Worm (Caenorhabditis elegans) whole organism, L4 larva: Measurements from ENCODE around the gene dpy-9.

Experiments used
- R02D3.7 ChIP-seq: fragments of 150-350 bp; sonication (generic microtip); optimal IDR thresholded peaks from 3 replicates; lab custom pipeline; 2014; ENCODE audit warnings: missing biosample characterization, missing genetic modification characterization
- T20F7.1 ChIP-seq: fragments of 200-800 bp; sonication (Bioruptor generic); optimal IDR thresholded peaks from 2 replicates; lab custom pipeline; 2018; ENCODE audit warnings: mild to moderate bottlenecking, missing genetic modification characterization, missing compliant biosample characterization
- T26A8.4 ChIP-seq: fragments of 200-800 bp; sonication (Bioruptor generic); IDR thresholded peaks from 2 replicates; pipeline ENCODE4 v1.3.6; 2022; ENCODE audit warnings: missing genetic modification characterization, missing compliant biosample characterization
- Y105C5A.15 ChIP-seq: fragments of 200-800 bp; sonication (Bioruptor generic); IDR thresholded peaks from 2 replicates; pipeline ENCODE4 v1.3.6; 2022; ENCODE audit warnings: missing genetic modification characterization, missing compliant biosample characterization
- Y5F2A.4 ChIP-seq: fragments of 200-800 bp; sonication (Bioruptor generic); optimal IDR thresholded peaks from 2 replicates; lab custom pipeline; 2018; ENCODE audit warnings: mild to moderate bottlenecking, missing genetic modification characterization, missing compliant biosample characterization
- Y75B8A.6 ChIP-seq: fragments of 200-800 bp; sonication (Bioruptor generic); IDR thresholded peaks from 2 replicates; pipeline ENCODE4 v1.3.6; 2022; ENCODE audit warnings: missing genetic modification reagents, missing genetic modification characterization, missing compliant biosample characterization
- ZK337.2 ChIP-seq: fragments of 200-800 bp; sonication (Bioruptor generic); IDR thresholded peaks from 2 replicates; pipeline ENCODE4 v1.3.6; 2022; ENCODE audit warnings: missing genetic modification reagents, missing genetic modification characterization, missing compliant biosample characterization
- aly-2 ChIP-seq: sonication (generic microtip); optimal IDR thresholded peaks from 2 replicates; lab custom pipeline; 2018; ENCODE audit warnings: missing biosample characterization, missing genetic modification characterization
- arid-1 ChIP-seq: fragments of 200-800 bp; sonication (Bioruptor generic); conservative IDR thresholded peaks from 2 replicates; pipeline ENCODE4 v1.3.6; 2022; ENCODE audit warnings: missing genetic modification reagents, missing genetic modification characterization, missing compliant biosample characterization
- ceh-20 ChIP-seq: fragments of 200-800 bp; sonication (Bioruptor generic); IDR thresholded peaks from 2 replicates; pipeline ENCODE4 v1.3.6; 2022; ENCODE audit warnings: missing genetic modification reagents, missing genetic modification characterization, missing compliant biosample characterization
- ceh-28 ChIP-seq: fragments of 150-350 bp; optimal IDR thresholded peaks from 2 replicates; lab custom pipeline; 2014; ENCODE audit warnings: missing biosample characterization, missing genetic modification reagents, missing genetic modification characterization
- ceh-32 ChIP-seq: sonication (generic microtip); optimal IDR thresholded peaks from 2 replicates; lab custom pipeline; 2016; ENCODE audit warnings: mild to moderate bottlenecking, missing genetic modification characterization, missing compliant biosample characterization; ENCODE audit not compliant: poor library complexity
- ces-1 ChIP-seq: fragments of 150-350 bp; sonication (generic microtip); optimal IDR thresholded peaks from 4 replicates; lab custom pipeline; 2014; ENCODE audit warnings: missing biosample characterization, missing genetic modification reagents, missing genetic modification characterization
- ctbp-1 ChIP-seq: fragments of 200-800 bp; sonication (Bioruptor generic); IDR thresholded peaks from 2 replicates; pipeline ENCODE4 v1.3.6; 2022; ENCODE audit warnings: missing genetic modification reagents, missing genetic modification characterization, missing compliant biosample characterization
- daf-8 ChIP-seq: fragments of 200-800 bp; sonication (Bioruptor generic); IDR thresholded peaks from 2 replicates; pipeline ENCODE4 v1.3.6; 2022; ENCODE audit warnings: missing genetic modification characterization, missing compliant biosample characterization
- dpl-1 ChIP-seq: fragments of 150-350 bp; optimal IDR thresholded peaks from 2 replicates; lab custom pipeline; 2014; ENCODE audit warnings: missing biosample characterization, missing genetic modification reagents, missing genetic modification characterization
- duxl-1 ChIP-seq: sonication (generic microtip); optimal IDR thresholded peaks from 2 replicates; lab custom pipeline; 2016; ENCODE audit warnings: mild to moderate bottlenecking, missing genetic modification characterization, moderate library complexity, missing compliant biosample characterization; ENCODE audit not compliant: poor library complexity
- dve-1 ChIP-seq: sonication (generic microtip); optimal IDR thresholded peaks from 2 replicates; lab custom pipeline; 2017; ENCODE audit warnings: antibody characterized with exemption, mild to moderate bottlenecking, missing genetic modification characterization, missing compliant biosample characterization; ENCODE audit not compliant: insufficient read depth
- egl-43 ChIP-seq: fragments of 200-800 bp; sonication (Bioruptor generic); IDR thresholded peaks from 2 replicates; pipeline ENCODE4 v1.3.6; 2022; ENCODE audit warnings: missing genetic modification reagents, missing genetic modification characterization, missing compliant biosample characterization
- jun-1 ChIP-seq: fragments of 150-350 bp; optimal IDR thresholded peaks from 2 replicates; lab custom pipeline; 2014; ENCODE audit warnings: missing biosample characterization, missing genetic modification reagents, missing genetic modification characterization
- lin-1 ChIP-seq: fragments of 200-800 bp; sonication (Bioruptor generic); IDR thresholded peaks from 2 replicates; pipeline ENCODE4 v1.3.6; 2022; ENCODE audit warnings: missing genetic modification reagents, missing genetic modification characterization, missing compliant biosample characterization
- lin-15B ChIP-seq: fragments of 150-350 bp; sonication (generic microtip); optimal IDR thresholded peaks from 3 replicates; lab custom pipeline; 2014; ENCODE audit warnings: missing biosample characterization, missing genetic modification characterization
- lin-38 ChIP-seq: fragments of 200-800 bp; sonication (Bioruptor generic); IDR thresholded peaks from 2 replicates; pipeline ENCODE4 v1.3.6; 2022; ENCODE audit warnings: missing genetic modification reagents, missing genetic modification characterization, missing compliant biosample characterization
- madf-9 ChIP-seq: fragments of 200-800 bp; sonication (Bioruptor generic); conservative IDR thresholded peaks from 2 replicates; pipeline ENCODE4 v1.3.6; 2022; ENCODE audit warnings: missing genetic modification reagents, missing genetic modification characterization, missing compliant biosample characterization
- mdl-1 ChIP-seq, 2 experiments: fragments of 150-350 bp in 1 of 2; sonication (generic microtip) in 1 of 2; optimal IDR thresholded peaks; 2 replicates each; lab custom pipeline; 2014 to 2017; ENCODE audit warnings: missing biosample characterization in 2 of 2, missing genetic modification characterization in 2 of 2
- nhr-111 ChIP-seq: fragments of 200-800 bp; sonication (Bioruptor generic); optimal IDR thresholded peaks from 2 replicates; lab custom pipeline; 2018; ENCODE audit warnings: mild to moderate bottlenecking, missing genetic modification characterization, missing compliant biosample characterization
- nhr-25 ChIP-seq: sonication (generic microtip); optimal IDR thresholded peaks from 2 replicates; lab custom pipeline; 2017; ENCODE audit warnings: missing genetic modification characterization, mild to moderate bottlenecking, missing compliant biosample characterization, antibody characterized with exemption, moderate library complexity, borderline replicate concordance; ENCODE audit not compliant: insufficient read depth
- nhr-28 ChIP-seq: fragments of 150-350 bp; optimal IDR thresholded peaks from 2 replicates; lab custom pipeline; 2014; ENCODE audit warnings: missing biosample characterization, missing genetic modification characterization
- nhr-76 ChIP-seq: fragments of 150-350 bp; optimal IDR thresholded peaks from 2 replicates; lab custom pipeline; 2014; ENCODE audit warnings: missing biosample characterization, missing genetic modification characterization
- nhr-77 ChIP-seq: fragments of 150-350 bp; optimal IDR thresholded peaks from 2 replicates; lab custom pipeline; 2014; ENCODE audit warnings: missing biosample characterization, missing genetic modification characterization
- skn-1 ChIP-seq: fragments of 150-350 bp; optimal IDR thresholded peaks from 2 replicates; lab custom pipeline; 2014; ENCODE audit warnings: missing biosample characterization, missing genetic modification characterization
- spr-1 ChIP-seq: sonication (generic microtip); optimal IDR thresholded peaks from 2 replicates; lab custom pipeline; 2016; ENCODE audit warnings: mild to moderate bottlenecking, missing genetic modification characterization, missing compliant biosample characterization
- tra-1 ChIP-seq: fragments of 200-800 bp; sonication (Bioruptor generic); IDR thresholded peaks from 2 replicates; pipeline ENCODE4 v1.3.6; 2022; ENCODE audit warnings: missing genetic modification reagents, missing genetic modification characterization, missing compliant biosample characterization
- unc-130 ChIP-seq: sonication (generic microtip); optimal IDR thresholded peaks from 2 replicates; lab custom pipeline; 2016; ENCODE audit warnings: missing genetic modification reagents, missing genetic modification characterization, missing compliant biosample characterization
- unc-62 ChIP-seq, 3 experiments: fragments of 150-350 bp in 1 of 3; sonication (generic microtip); optimal IDR thresholded peaks in 2 of 3; peaks in 1 of 3; 1 replicate in 1 of 3; 2 replicates in 2 of 3; lab custom pipeline; 2014 to 2017; ENCODE audit warnings: missing biosample characterization in 3 of 3, missing genetic modification characterization in 3 of 3, missing genetic modification reagents in 3 of 3, missing genotype in 1 of 3
- zag-1 ChIP-seq: fragments of 150-350 bp; optimal IDR thresholded peaks from 2 replicates; lab custom pipeline; 2014; ENCODE audit warnings: missing biosample characterization, missing genetic modification characterization
- zip-11 ChIP-seq: fragments of 200-800 bp; sonication (Bioruptor generic); IDR thresholded peaks from 2 replicates; pipeline ENCODE4 v1.3.6; 2022; ENCODE audit warnings: missing genetic modification characterization, missing compliant biosample characterization

Gene dpy-9

ce11 chrIV:273299-273698 lies 14.3 kb upstream of the dpy-9 start, which contains the start of gene srh-282:
Gene srh-282, minus strand, starts transcription at chrIV:273399.
- no peak for TF ChIP-seq lin-1 (GFP tag; lab: Robert Waterston, UW)
- TF ChIP-seq Y5F2A.4 (GFP tag; lab: Kevin White, UChicago): no peak
- no peak for TF ChIP-seq unc-62 (GFP tag; optimal IDR thresholded peaks at IDR 0.05 in 1 of 2; lab: Kevin White, UChicago)
- no peak for TF ChIP-seq unc-62 (tag; optimal IDR thresholded peaks at IDR 0.05; lab: Kevin White, UChicago)
- TF ChIP-seq Y105C5A.15 (GFP tag; lab: Robert Waterston, UW): no peak
- TF ChIP-seq Y75B8A.6 (GFP tag; lab: Robert Waterston, UW): no peak
- no peak for TF ChIP-seq nhr-25 (tag; lab: Kevin White, UChicago)
- TF ChIP-seq dve-1 (tag; lab: Kevin White, UChicago): no peak
- TF ChIP-seq duxl-1 (tag; lab: Kevin White, UChicago): no peak
- no peak for TF ChIP-seq mdl-1 (tag; optimal IDR thresholded peaks at IDR 0.05; lab: Kevin White, UChicago)
- no peak for TF ChIP-seq lin-15B (tag; lab: Kevin White, UChicago)
- TF ChIP-seq T20F7.1 (GFP tag; lab: Kevin White, UChicago): no peak
- TF ChIP-seq ceh-32 (tag; lab: Kevin White, UChicago): no peak
- TF ChIP-seq lin-38 (GFP tag; lab: Robert Waterston, UW): no peak
- TF ChIP-seq daf-8: no peak
- no peak for TF ChIP-seq skn-1 (tag; lab: Kevin White, UChicago)
- no peak for TF ChIP-seq dpl-1 (GFP tag; lab: Kevin White, UChicago)

ce11 chrIV:269107-269506 lies 10.1 kb upstream of the dpy-9 start, which contains the start of gene T21D12.11:
Gene T21D12.11, plus strand, starts transcription at chrIV:269407.
- TF ChIP-seq ces-1 (GFP tag; lab: Kevin White, UChicago) (no peak), unc-130 (no peak), madf-9 (no peak), T26A8.4 (GFP tag; lab: Robert Waterston, UW) (no peak), spr-1 (no peak), nhr-28 (tag; lab: Kevin White, UChicago) (no peak), nhr-77 (tag; lab: Kevin White, UChicago) (no peak), ZK337.2 (GFP tag; lab: Robert Waterston, UW) (no peak), tra-1 (GFP tag; lab: Robert Waterston, UW) (no peak), aly-2 (tag; lab: Kevin White, UChicago) (no peak), dve-1 (tag; lab: Kevin White, UChicago) (no peak), R02D3.7 (no peak), mdl-1 (tag; optimal IDR thresholded peaks at IDR 0.05; lab: Kevin White, UChicago) (no peak)

ce11 chrIV:266148-266547 lies 7.1 kb upstream of the dpy-9 start, which contains the start of gene T21D12.12:
Gene T21D12.12, plus strand, starts transcription at chrIV:266448.
- no peak for TF ChIP-seq egl-43
- TF ChIP-seq ceh-20 (GFP tag; lab: Robert Waterston, UW): no peak
- no peak for TF ChIP-seq arid-1
- no peak for TF ChIP-seq zag-1 (tag; lab: Kevin White, UChicago)
- TF ChIP-seq nhr-76 (tag; lab: Kevin White, UChicago): no peak
- TF ChIP-seq ctbp-1: no peak
- no peak for TF ChIP-seq zip-11 (GFP tag; lab: Robert Waterston, UW)
- no peak for TF ChIP-seq ceh-28
- no peak for TF ChIP-seq jun-1 (tag; lab: Kevin White, UChicago)
- no peak for TF ChIP-seq dpl-1 (GFP tag; lab: Kevin White, UChicago)
- no peak for TF ChIP-seq nhr-111 (GFP tag; lab: Kevin White, UChicago)
